Fruit fly (Drosophila melanogaster): ENCODE measurements around the gene CG8565.

CG8565 gene

dm6 chrX:15834594-15835236 is 2.9 kb upstream of the CG8565 start (continued):
- TF ChIP-seq dpn (GFP tag; optimal IDR thresholded peaks at IDR 0.05), result no peak
- no peak for TF ChIP-seq CG14860 (GFP tag; IDR thresholded peaks at IDR 0.05; ENCODE audit: partially characterized antibody)
- peak; percentile 21 for TF ChIP-seq CG7745 (tag; optimal IDR thresholded peaks at IDR 0.05)
- TF ChIP-seq tin (GFP tag; optimal IDR thresholded peaks at IDR 0.05), result no peak
- no peak for TF ChIP-seq CG11560 (tag; IDR thresholded peaks at IDR 0.05)
- no peak for TF ChIP-seq Fer1 (GFP tag; optimal IDR thresholded peaks at IDR 0.05)
- no peak for TF ChIP-seq esg (GFP tag; conservative IDR thresholded peaks at IDR 0.05)
- no peak for TF ChIP-seq CG9817 (tag; optimal IDR thresholded peaks at IDR 0.05)
- TF ChIP-seq CG11456 (GFP tag; IDR thresholded peaks at IDR 0.05), result no peak
- no peak for TF ChIP-seq CG8359 (GFP tag; optimal IDR thresholded peaks at IDR 0.05; ENCODE audit: borderline replicate concordance)
- no peak for TF ChIP-seq Hsf (GFP tag; optimal IDR thresholded peaks at IDR 0.05)
- TF ChIP-seq mam (GFP tag; optimal IDR thresholded peaks at IDR 0.05), result no peak
- TF ChIP-seq CG4707 (GFP tag; optimal IDR thresholded peaks at IDR 0.05), result no peak
- TF ChIP-seq CG11093 (GFP tag; IDR thresholded peaks at IDR 0.05), result no peak
- TF ChIP-seq CG6854 (GFP tag; optimal IDR thresholded peaks at IDR 0.05), result no peak
- TF ChIP-seq Atf-2 (GFP tag; optimal IDR thresholded peaks at IDR 0.05), result no peak
- no peak for TF ChIP-seq Dref (GFP tag; IDR thresholded peaks at IDR 0.05)
- no peak for TF ChIP-seq CG17829 (tag; optimal IDR thresholded peaks at IDR 0.05)
- TF ChIP-seq Awh (GFP tag; IDR thresholded peaks at IDR 0.05), result no peak
- no peak for TF ChIP-seq CG12236 (GFP tag; optimal IDR thresholded peaks at IDR 0.05)
- no peak for TF ChIP-seq Fer2 (tag; optimal IDR thresholded peaks at IDR 0.05)
- peak; percentile 28 for TF ChIP-seq yki (optimal IDR thresholded peaks at IDR 0.05)
- no peak for TF ChIP-seq CG15011 (GFP tag; optimal IDR thresholded peaks at IDR 0.05)
- TF ChIP-seq sob (GFP tag; IDR thresholded peaks at IDR 0.05), result no peak
- no peak for TF ChIP-seq cad (GFP tag; optimal IDR thresholded peaks at IDR 0.05)
- no peak for TF ChIP-seq crc (GFP tag; optimal IDR thresholded peaks at IDR 0.05)
- peak; percentile 9 for TF ChIP-seq ewg (GFP tag; optimal IDR thresholded peaks at IDR 0.05)
- no peak for TF ChIP-seq Nf-YA (GFP tag; IDR thresholded peaks at IDR 0.05)
- TF ChIP-seq Drgx (GFP tag; IDR thresholded peaks at IDR 0.05), result no peak
- TF ChIP-seq sna (GFP tag; IDR thresholded peaks at IDR 0.05; ENCODE audit: partially characterized antibody), result no peak
- TF ChIP-seq CG12104 (GFP tag; optimal IDR thresholded peaks at IDR 0.05), result no peak

- TF ChIP-seq trem (tag; optimal IDR thresholded peaks at IDR 0.05) (peak; percentile 44), CG12659 (GFP tag; optimal IDR thresholded peaks at IDR 0.05) (peak; percentile 3), CG11247 (GFP tag; IDR thresholded peaks at IDR 0.05) (no peak), CG1603 (tag; optimal IDR thresholded peaks at IDR 0.05) (peak; percentile 75), CG3995 (GFP tag; optimal IDR thresholded peaks at IDR 0.05) (peak; percentile 90), CG34224 (GFP tag; IDR thresholded peaks at IDR 0.05; ENCODE audit: partially characterized antibody) (peak; percentile 97), dimm (GFP tag; IDR thresholded peaks at IDR 0.05) (no peak), HLH4C (GFP tag; IDR thresholded peaks at IDR 0.05; ENCODE audit: partially characterized antibody) (peak; percentile 98), CG4424 (GFP tag; optimal IDR thresholded peaks at IDR 0.05) (no peak), CG11560 (tag; IDR thresholded peaks at IDR 0.05) (peak; percentile 67; the same call in 1 of the 3 replicates), CG7987 (GFP tag; optimal IDR thresholded peaks at IDR 0.05) (no peak), yki (optimal IDR thresholded peaks at IDR 0.05) (no peak), unc-4 (GFP tag; IDR thresholded peaks at IDR 0.05; ENCODE audit: partially characterized antibody) (peak; percentile 95), ewg (GFP tag; optimal IDR thresholded peaks at IDR 0.05) (no peak), BEAF-32 (GFP tag; optimal IDR thresholded peaks at IDR 0.05) (peak; percentile 94), CG7839 (tag; optimal IDR thresholded peaks at IDR 0.05) (no peak), mam (GFP tag; optimal IDR thresholded peaks at IDR 0.05) (peak; percentile 5), ssp (GFP tag; IDR thresholded peaks at IDR 0.05) (peak; percentile 36; the same call in 1 of the 2 replicates), HLH54F (GFP tag; optimal IDR thresholded peaks at IDR 0.05) (no peak), ind (GFP tag; optimal IDR thresholded peaks at IDR 0.05) (no peak), CG6791 (GFP tag; IDR thresholded peaks at IDR 0.05; ENCODE audit: partially characterized antibody) (peak; percentile 98), inv (GFP tag; IDR thresholded peaks at IDR 0.05; ENCODE audit: partially characterized antibody) (peak; percentile 98), ato (GFP tag; IDR thresholded peaks at IDR 0.05; ENCODE audit: partially characterized antibody) (peak; percentile 96)
These were observed 2.2 kb upstream of the CG8565 start, which contains the start of gene Chc for dm6 chrX:15835393-15835792. Gene Chc (minus strand): TSS chrX:15835490.

Measured in whole organism, embryonic.